Worm (Caenorhabditis elegans): Measurements from ENCODE around the gene ZK945.7.
A peak's percentile ranks its signal among the peaks of the same experiment; 100 is the strongest.

Gene ZK945.7

ce11 chrII:10098428-10098827, 9.8 kb downstream of the ZK945.7 start:
- TF ChIP-seq T26A8.4 (GFP tag; IDR thresholded peaks at IDR 0.05): no peak
- 0 out of 2 replicates have a peak, but pooled peaks have one; percentile 25 for TF ChIP-seq lin-38 (GFP tag; IDR thresholded peaks at IDR 0.05)
- TF ChIP-seq daf-16 (GFP tag; optimal IDR thresholded peaks at IDR 0.05): no peak
- TF ChIP-seq daf-16 (tag; optimal IDR thresholded peaks at IDR 0.05): peak; percentile 17
- TF ChIP-seq pha-4 (GFP tag; IDR thresholded peaks at IDR 0.05): peak; percentile 47; the same call in 1 of the 2 replicates
- TF ChIP-seq pha-4 (tag; optimal IDR thresholded peaks at IDR 0.05): no peak

DNA sequence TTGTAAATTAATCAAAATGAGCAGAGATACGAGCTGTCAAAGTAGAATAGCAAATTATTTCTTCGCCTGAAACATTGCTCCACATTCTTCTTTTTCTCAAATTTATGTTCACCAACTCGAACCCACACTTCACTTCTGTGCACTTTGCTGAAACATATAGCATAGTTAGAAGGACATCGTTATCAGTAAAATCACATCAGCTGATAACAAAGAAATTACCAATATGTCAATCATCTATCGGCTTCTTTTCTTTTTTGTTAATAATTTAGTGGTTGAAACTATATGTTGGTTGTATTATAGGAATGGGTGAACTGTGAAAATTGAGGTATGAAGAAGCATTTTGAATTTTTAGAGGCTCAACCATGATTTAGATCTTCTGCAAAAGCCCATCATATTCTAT, 13.1 kb downstream of the ZK945.7 start:
- peak; percentile 86 for TF ChIP-seq nhr-28 (tag; optimal IDR thresholded peaks at IDR 0.05)
- no peak for TF ChIP-seq Y48G9A.11 (GFP tag; IDR thresholded peaks at IDR 0.05)
- TF ChIP-seq ceh-20 (GFP tag; IDR thresholded peaks at IDR 0.05): no peak
- TF ChIP-seq zip-2 (tag; optimal IDR thresholded peaks at IDR 0.05): no peak
- no peak for TF ChIP-seq daf-19 (GFP tag; conservative IDR thresholded peaks at IDR 0.05)
- TF ChIP-seq unc-62 (GFP tag; optimal IDR thresholded peaks at IDR 0.05 in 1 of 2): peak in 1 of 2 experiments; percentile 51
- no peak for TF ChIP-seq unc-62 (tag; optimal IDR thresholded peaks at IDR 0.05)
- TF ChIP-seq dve-1 (tag; optimal IDR thresholded peaks at IDR 0.05; ENCODE audit: insufficient read depth): peak; percentile 60
- TF ChIP-seq hif-1 (tag; optimal IDR thresholded peaks at IDR 0.05): no peak
- no peak for TF ChIP-seq nhr-48 (tag; optimal IDR thresholded peaks at IDR 0.05)
- TF ChIP-seq T20F7.1 (GFP tag; optimal IDR thresholded peaks at IDR 0.05): peak; percentile 44
- TF ChIP-seq F10B5.3 (tag; optimal IDR thresholded peaks at IDR 0.05): no peak
- TF ChIP-seq php-3 (GFP tag; IDR thresholded peaks at IDR 0.05): peak; percentile 28; the same call in 1 of the 2 replicates
- TF ChIP-seq ceh-28 (tag; optimal IDR thresholded peaks at IDR 0.05): no peak
- no peak for TF ChIP-seq ctbp-1 (GFP tag; IDR thresholded peaks at IDR 0.05)
- peak; percentile 74 for TF ChIP-seq pqm-1 (tag; optimal IDR thresholded peaks at IDR 0.05)
- TF ChIP-seq nhr-111 (GFP tag; optimal IDR thresholded peaks at IDR 0.05): no peak
- no peak for TF ChIP-seq unc-39 (tag; optimal IDR thresholded peaks at IDR 0.05)
- no peak for TF ChIP-seq daf-16 (GFP tag; optimal IDR thresholded peaks at IDR 0.05)
- peak; percentile 55 for TF ChIP-seq daf-16 (tag; optimal IDR thresholded peaks at IDR 0.05)
- peak; percentile 37 for TF ChIP-seq nhr-77 (tag; optimal IDR thresholded peaks at IDR 0.05)
- TF ChIP-seq nhr-6 (tag; optimal IDR thresholded peaks at IDR 0.05): no peak
- TF ChIP-seq unc-130 (GFP tag; optimal IDR thresholded peaks at IDR 0.05): no peak
- TF ChIP-seq Y105C5A.15 (GFP tag; IDR thresholded peaks at IDR 0.05): no peak
- no peak for TF ChIP-seq attf-4 (tag; optimal IDR thresholded peaks at IDR 0.05)
- TF ChIP-seq D1046.2 (GFP tag; IDR thresholded peaks at IDR 0.05): no peak
- no peak for TF ChIP-seq Y5F2A.4 (GFP tag; optimal IDR thresholded peaks at IDR 0.05)
- TF ChIP-seq ZK337.2 (GFP tag; IDR thresholded peaks at IDR 0.05): no peak
- no peak for TF ChIP-seq daf-8 (GFP tag; IDR thresholded peaks at IDR 0.05)
- TF ChIP-seq lin-1 (GFP tag; IDR thresholded peaks at IDR 0.05): no peak
- no peak for TF ChIP-seq set-16 (GFP tag; IDR thresholded peaks at IDR 0.05)
- no peak for TF ChIP-seq dmd-9 (GFP tag; IDR thresholded peaks at IDR 0.05)
- TF ChIP-seq ceh-62 (tag; optimal IDR thresholded peaks at IDR 0.05): no peak
- no peak for TF ChIP-seq lir-3 (tag; optimal IDR thresholded peaks at IDR 0.05)
- no peak for TF ChIP-seq zip-11 (GFP tag; IDR thresholded peaks at IDR 0.05)
- TF ChIP-seq F44E2.7 (GFP tag; IDR thresholded peaks at IDR 0.05): no peak
- TF ChIP-seq hmg-1.1 (GFP tag; IDR thresholded peaks at IDR 0.05): no peak
- no peak for TF ChIP-seq ztf-7 (tag; optimal IDR thresholded peaks at IDR 0.05)
- TF ChIP-seq skn-1 (tag; optimal IDR thresholded peaks at IDR 0.05): no peak
- TF ChIP-seq lin-38 (GFP tag; IDR thresholded peaks at IDR 0.05): no peak
- no peak for TF ChIP-seq F49E8.2 (tag; optimal IDR thresholded peaks at IDR 0.05; ENCODE audit: borderline replicate concordance)
- peak; percentile 62 for TF ChIP-seq dmd-6 (GFP tag; IDR thresholded peaks at IDR 0.05)
- no peak for TF ChIP-seq rbr-2 (tag; optimal IDR thresholded peaks at IDR 0.05)
- TF ChIP-seq hlh-11 (tag; optimal IDR thresholded peaks at IDR 0.05): peak; percentile 52
- no peak for TF ChIP-seq nhr-10 (tag; optimal IDR thresholded peaks at IDR 0.05)
- TF ChIP-seq snpc-4 (tag; optimal IDR thresholded peaks at IDR 0.05): no peak
